Worm (Caenorhabditis elegans) whole organism, L4 larva: ENCODE data around the gene snt-6.
A peak's percentile ranks its signal among the peaks of the same experiment; 100 is the strongest.

Source experiments
- D1046.2 ChIP-seq: fragments of 200-800 bp; sonication (Bioruptor generic); IDR thresholded peaks from 2 replicates; pipeline ENCODE4 v1.3.6; 2022; ENCODE audit warnings: missing genetic modification characterization, missing compliant biosample characterization
- F10B5.3 ChIP-seq: sonication (generic microtip); optimal IDR thresholded peaks from 2 replicates; lab custom pipeline; 2016; ENCODE audit warnings: mild to moderate bottlenecking, missing genetic modification characterization, missing compliant biosample characterization
- F49E8.2 ChIP-seq: sonication (generic microtip); optimal IDR thresholded peaks from 2 replicates; lab custom pipeline; 2016; ENCODE audit warnings: missing compliant biosample characterization, mild to moderate bottlenecking, missing genetic modification characterization, borderline replicate concordance
- R02D3.7 ChIP-seq: fragments of 150-350 bp; sonication (generic microtip); optimal IDR thresholded peaks from 3 replicates; lab custom pipeline; 2014; ENCODE audit warnings: missing biosample characterization, missing genetic modification characterization
- T20F7.1 ChIP-seq: fragments of 200-800 bp; sonication (Bioruptor generic); optimal IDR thresholded peaks from 2 replicates; lab custom pipeline; 2018; ENCODE audit warnings: mild to moderate bottlenecking, missing genetic modification characterization, missing compliant biosample characterization
- Y75B8A.6 ChIP-seq: fragments of 200-800 bp; sonication (Bioruptor generic); IDR thresholded peaks from 2 replicates; pipeline ENCODE4 v1.3.6; 2022; ENCODE audit warnings: missing genetic modification reagents, missing genetic modification characterization, missing compliant biosample characterization
- ZK337.2 ChIP-seq: fragments of 200-800 bp; sonication (Bioruptor generic); IDR thresholded peaks from 2 replicates; pipeline ENCODE4 v1.3.6; 2022; ENCODE audit warnings: missing genetic modification reagents, missing genetic modification characterization, missing compliant biosample characterization
- aly-2 ChIP-seq: sonication (generic microtip); optimal IDR thresholded peaks from 2 replicates; lab custom pipeline; 2018; ENCODE audit warnings: missing biosample characterization, missing genetic modification characterization
- arid-1 ChIP-seq: fragments of 200-800 bp; sonication (Bioruptor generic); conservative IDR thresholded peaks from 2 replicates; pipeline ENCODE4 v1.3.6; 2022; ENCODE audit warnings: missing genetic modification reagents, missing genetic modification characterization, missing compliant biosample characterization
- attf-4 ChIP-seq: sonication (generic microtip); optimal IDR thresholded peaks from 3 replicates; lab custom pipeline; 2017; ENCODE audit warnings: missing biosample characterization, missing genetic modification characterization
- ceh-32 ChIP-seq: sonication (generic microtip); optimal IDR thresholded peaks from 2 replicates; lab custom pipeline; 2016; ENCODE audit warnings: mild to moderate bottlenecking, missing genetic modification characterization, missing compliant biosample characterization; ENCODE audit not compliant: poor library complexity
- cey-2 ChIP-seq: sonication (generic microtip); optimal IDR thresholded peaks from 3 replicates; lab custom pipeline; 2017; ENCODE audit warnings: missing genetic modification characterization, mild to moderate bottlenecking, missing compliant biosample characterization, antibody characterized with exemption, borderline replicate concordance; ENCODE audit not compliant: insufficient read depth
- dmd-6 ChIP-seq: fragments of 200-800 bp; sonication (Bioruptor generic); IDR thresholded peaks from 2 replicates; pipeline ENCODE4 v1.3.6; 2022; ENCODE audit warnings: missing genetic modification reagents, missing genetic modification characterization, missing compliant biosample characterization
- dmd-8 ChIP-seq: fragments of 200-800 bp; sonication (Bioruptor generic); IDR thresholded peaks from 2 replicates; pipeline ENCODE4 v1.3.6; 2022; ENCODE audit warnings: missing genetic modification characterization, missing compliant biosample characterization
- dpl-1 ChIP-seq: fragments of 150-350 bp; optimal IDR thresholded peaks from 2 replicates; lab custom pipeline; 2014; ENCODE audit warnings: missing biosample characterization, missing genetic modification reagents, missing genetic modification characterization
- fos-1 ChIP-seq: fragments of 150-350 bp; optimal IDR thresholded peaks from 2 replicates; lab custom pipeline; 2014; ENCODE audit warnings: missing biosample characterization, missing genetic modification characterization
- hif-1 ChIP-seq, 2 experiments: sonication (generic microtip); optimal IDR thresholded peaks; 2 replicates each; lab custom pipeline; 2016 to 2017; ENCODE audit warnings: missing compliant biosample characterization in 2 of 2, missing genetic modification characterization in 2 of 2, missing genetic modification reagents in 2 of 2, missing genotype in 2 of 2, mild to moderate bottlenecking in 1 of 2
- lim-7 ChIP-seq: fragments of 200-800 bp; sonication (Bioruptor generic); IDR thresholded peaks from 2 replicates; pipeline ENCODE4 v1.3.6; 2022; ENCODE audit warnings: missing genetic modification characterization, missing compliant biosample characterization
- lin-38 ChIP-seq: fragments of 200-800 bp; sonication (Bioruptor generic); IDR thresholded peaks from 2 replicates; pipeline ENCODE4 v1.3.6; 2022; ENCODE audit warnings: missing genetic modification reagents, missing genetic modification characterization, missing compliant biosample characterization
- lir-3 ChIP-seq: sonication (generic microtip); optimal IDR thresholded peaks from 2 replicates; lab custom pipeline; 2016; ENCODE audit warnings: mild to moderate bottlenecking, missing genetic modification characterization, missing compliant biosample characterization
- mxl-3 ChIP-seq: fragments of 200-800 bp; sonication (Bioruptor generic); optimal IDR thresholded peaks from 2 replicates; lab custom pipeline; 2018; ENCODE audit warnings: mild to moderate bottlenecking, missing genetic modification characterization, missing compliant biosample characterization
- nhr-102 ChIP-seq: sonication (generic microtip); optimal IDR thresholded peaks from 2 replicates; lab custom pipeline; 2016; ENCODE audit warnings: mild to moderate bottlenecking, missing genetic modification characterization, moderate library complexity, missing compliant biosample characterization
- nhr-11 ChIP-seq: fragments of 150-350 bp; optimal IDR thresholded peaks from 2 replicates; lab custom pipeline; 2014; ENCODE audit warnings: missing biosample characterization, missing genetic modification characterization
- nhr-111 ChIP-seq: fragments of 200-800 bp; sonication (Bioruptor generic); optimal IDR thresholded peaks from 2 replicates; lab custom pipeline; 2018; ENCODE audit warnings: mild to moderate bottlenecking, missing genetic modification characterization, missing compliant biosample characterization
- nhr-48 ChIP-seq: sonication (generic microtip); optimal IDR thresholded peaks from 2 replicates; lab custom pipeline; 2016; ENCODE audit warnings: mild to moderate bottlenecking, missing genetic modification characterization, missing compliant biosample characterization
- nhr-76 ChIP-seq: fragments of 150-350 bp; optimal IDR thresholded peaks from 2 replicates; lab custom pipeline; 2014; ENCODE audit warnings: missing biosample characterization, missing genetic modification characterization
- php-3 ChIP-seq: fragments of 200-800 bp; sonication (Bioruptor generic); IDR thresholded peaks from 2 replicates; pipeline ENCODE4 v1.3.6; 2022; ENCODE audit warnings: missing genetic modification reagents, missing genetic modification characterization, missing compliant biosample characterization
- sdz-12 ChIP-seq: fragments of 200-800 bp; sonication (Bioruptor generic); optimal IDR thresholded peaks from 2 replicates; lab custom pipeline; 2018; ENCODE audit warnings: mild to moderate bottlenecking, missing genetic modification characterization, missing compliant biosample characterization
- set-16 ChIP-seq: fragments of 200-800 bp; sonication (Bioruptor generic); IDR thresholded peaks from 2 replicates; pipeline ENCODE4 v1.3.6; 2022; ENCODE audit warnings: missing genetic modification reagents, missing genetic modification characterization, missing compliant biosample characterization
- spr-3 ChIP-seq: fragments of 200-800 bp; sonication (Bioruptor generic); optimal IDR thresholded peaks from 2 replicates; lab custom pipeline; 2018; ENCODE audit warnings: mild to moderate bottlenecking, missing genetic modification characterization, missing compliant biosample characterization
- unc-130 ChIP-seq: sonication (generic microtip); optimal IDR thresholded peaks from 2 replicates; lab custom pipeline; 2016; ENCODE audit warnings: missing genetic modification reagents, missing genetic modification characterization, missing compliant biosample characterization
- unc-62 ChIP-seq, 3 experiments: fragments of 150-350 bp in 1 of 3; sonication (generic microtip); optimal IDR thresholded peaks in 2 of 3; peaks in 1 of 3; 1 replicate in 1 of 3; 2 replicates in 2 of 3; lab custom pipeline; 2014 to 2017; ENCODE audit warnings: missing biosample characterization in 3 of 3, missing genetic modification characterization in 3 of 3, missing genetic modification reagents in 3 of 3, missing genotype in 1 of 3
- zag-1 ChIP-seq: fragments of 150-350 bp; optimal IDR thresholded peaks from 2 replicates; lab custom pipeline; 2014; ENCODE audit warnings: missing biosample characterization, missing genetic modification characterization
- zfp-2 ChIP-seq: sonication (generic microtip); optimal IDR thresholded peaks from 2 replicates; lab custom pipeline; 2016; ENCODE audit warnings: mild to moderate bottlenecking, missing genetic modification characterization, missing compliant biosample characterization

The snt-6 gene

ce11 chrII:786938-787337, 36.9 kb upstream of the snt-6 start, which contains the start of gene F46F5.16:
F46F5.16 (plus strand) TSS chrII:787238.
- TF ChIP-seq T20F7.1 (GFP tag; lab: Kevin White, UChicago) (no peak), sdz-12 (no peak), spr-3 (GFP tag; lab: Kevin White, UChicago) (no peak), F49E8.2 (tag; lab: Kevin White, UChicago) (no peak), nhr-76 (tag; lab: Kevin White, UChicago) (no peak), lin-38 (GFP tag; lab: Robert Waterston, UW) (no peak), F10B5.3 (tag; lab: Kevin White, UChicago) (no peak), lir-3 (tag; lab: Kevin White, UChicago) (no peak), lim-7 (no peak), ZK337.2 (GFP tag; lab: Robert Waterston, UW) (no peak), arid-1 (GFP tag; lab: Robert Waterston, UW) (no peak), dpl-1 (no peak), zfp-2 (tag; lab: Kevin White, UChicago) (no peak), dmd-8 (GFP tag; lab: Robert Waterston, UW) (no peak)

- TF ChIP-seq mxl-3 (GFP tag; lab: Kevin White, UChicago) (no peak), cey-2 (tag; lab: Kevin White, UChicago) (no peak), attf-4 (tag; lab: Kevin White, UChicago) (no peak), unc-130 (GFP tag; lab: Kevin White, UChicago) (no peak), D1046.2 (GFP tag; lab: Robert Waterston, UW) (no peak), php-3 (no peak), zag-1 (tag; lab: Kevin White, UChicago) (no peak), dmd-6 (GFP tag; lab: Robert Waterston, UW) (no peak)
- TF ChIP-seq, all 104 proteins: peak for 0
Observed at ce11 chrII:783532-783931, 33.5 kb upstream of the snt-6 start, which contains the start of gene Y39F10A.6. Y39F10A.6 (minus strand) TSS chrII:783632.

ce11 chrII:782903-783302, 32.9 kb upstream of the snt-6 start, which contains the start of gene Y39F10A.3:
Y39F10A.3 (minus strand) TSS chrII:783003.
- TF ChIP-seq unc-130 (GFP tag; lab: Kevin White, UChicago) (no peak), set-16 (GFP tag; lab: Robert Waterston, UW) (no peak), R02D3.7 (no peak), fos-1 (tag; lab: Kevin White, UChicago) (no peak), nhr-48 (tag; lab: Kevin White, UChicago) (no peak), nhr-102 (no peak), aly-2 (no peak), ceh-32 (no peak)

ce11 chrII:775033-775432, 25.0 kb upstream of the snt-6 start, which contains the start of gene Y39F10A.1:
Y39F10A.1 (plus strand) TSS chrII:775333.
- TF ChIP-seq Y75B8A.6 (GFP tag; lab: Robert Waterston, UW) (no peak), nhr-11 (tag; lab: Kevin White, UChicago) (no peak), unc-130 (GFP tag; lab: Kevin White, UChicago) (no peak), unc-62 (GFP tag; optimal IDR thresholded peaks at IDR 0.05 in 1 of 2; lab: Kevin White, UChicago) (peak in 1 of 2 experiments; percentile 46), unc-62 (tag; optimal IDR thresholded peaks at IDR 0.05; lab: Kevin White, UChicago) (no peak), ZK337.2 (GFP tag; lab: Robert Waterston, UW) (no peak), nhr-111 (GFP tag; lab: Kevin White, UChicago) (no peak), hif-1 (tag; optimal IDR thresholded peaks at IDR 0.05; lab: Kevin White, UChicago) (no peak)
- TF ChIP-seq, all 104 proteins: peak for 1
